Worm (Caenorhabditis elegans) whole organism, late embryonic: ENCODE measurements around the gene T01H3.2.

Source experiments
- pag-3 ChIP-seq: sonication (generic microtip); optimal IDR thresholded peaks from 2 replicates; lab custom pipeline; 2016; ENCODE audit warnings: missing compliant biosample characterization, missing genetic modification characterization, borderline replicate concordance
- pat-9 ChIP-seq: fragments of 200-800 bp; sonication (Bioruptor generic); optimal IDR thresholded peaks from 2 replicates; lab custom pipeline; 2018; ENCODE audit warnings: mild to moderate bottlenecking, missing genetic modification characterization, moderate library complexity, missing compliant biosample characterization
- unc-42 ChIP-seq: sonication (generic microtip); optimal IDR thresholded peaks from 2 replicates; lab custom pipeline; 2016; ENCODE audit warnings: missing genotype, missing genetic modification characterization, missing compliant biosample characterization

DNA sequence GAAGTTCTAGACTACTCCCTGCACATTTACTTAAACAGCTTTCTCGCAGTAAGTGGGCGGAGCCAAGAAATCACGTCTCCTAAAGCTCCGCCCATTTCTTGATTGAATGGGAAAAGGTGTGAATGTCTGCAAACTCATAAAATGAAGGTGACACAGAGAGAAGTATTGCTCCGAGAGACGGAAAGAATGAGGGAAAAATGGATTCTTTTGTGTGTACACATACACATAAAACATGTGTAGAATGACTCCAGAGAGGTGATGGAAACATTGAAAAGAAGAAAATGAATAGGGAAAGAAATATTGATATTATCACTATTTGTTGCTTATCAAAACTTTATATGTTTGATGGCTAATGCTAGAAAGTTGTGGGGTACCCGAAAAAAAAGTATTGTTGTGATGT lies 26.3 kb downstream of the T01H3.2 start:
- TF ChIP-seq pag-3 (tag; lab: Kevin White, UChicago), result no peak
- TF ChIP-seq unc-42 (tag; lab: Kevin White, UChicago), result no peak
- TF ChIP-seq pat-9 (tag; lab: Kevin White, UChicago), result no peak
